Worm (Caenorhabditis elegans) whole organism, L2 larva: ENCODE data around the gene fig-1.

ENCODE experiments used
- R02D3.7 ChIP-seq: fragments of 150-350 bp; optimal IDR thresholded peaks from 2 replicates; lab custom pipeline; 2014; ENCODE audit warnings: missing biosample characterization, missing genetic modification characterization
- alr-1 ChIP-seq: fragments of 150-350 bp; optimal IDR thresholded peaks from 2 replicates; lab custom pipeline; 2014; ENCODE audit warnings: missing biosample characterization, missing genetic modification characterization
- ama-1 ChIP-seq: fragments of 150-350 bp; optimal IDR thresholded peaks from 2 replicates; lab custom pipeline; 2018; ENCODE audit warnings: inconsistent platforms
- ceh-16 ChIP-seq: fragments of 150-350 bp; optimal IDR thresholded peaks from 2 replicates; lab custom pipeline; 2014; ENCODE audit warnings: missing biosample characterization, missing genetic modification characterization
- ceh-82 ChIP-seq: fragments of 150-350 bp; optimal IDR thresholded peaks from 2 replicates; lab custom pipeline; 2014; ENCODE audit warnings: missing biosample characterization, missing genetic modification characterization
- egl-27 ChIP-seq: sonication (generic microtip); optimal IDR thresholded peaks from 3 replicates; lab custom pipeline; 2017; ENCODE audit warnings: missing biosample characterization, missing genetic modification reagents, missing genetic modification characterization
- lin-11 ChIP-seq: fragments of 150-350 bp; sonication (generic microtip); optimal IDR thresholded peaks from 2 replicates; lab custom pipeline; 2014; ENCODE audit warnings: missing biosample characterization, missing genetic modification characterization, inconsistent platforms, mixed read lengths
- lin-13 ChIP-seq: fragments of 150-350 bp; optimal IDR thresholded peaks from 2 replicates; lab custom pipeline; 2014; ENCODE audit warnings: missing biosample characterization, missing genetic modification reagents, missing genetic modification characterization
- lsy-2 ChIP-seq, 2 experiments: fragments of 150-350 bp in 1 of 2; sonication (generic microtip) in 1 of 2; optimal IDR thresholded peaks; 2 replicates each; lab custom pipeline; 2014 to 2017; ENCODE audit warnings: missing biosample characterization in 2 of 2, missing genetic modification characterization in 2 of 2
- nhr-10 ChIP-seq: sonication (generic microtip); optimal IDR thresholded peaks from 2 replicates; lab custom pipeline; 2017; ENCODE audit warnings: missing biosample characterization, missing genetic modification characterization
- nhr-11 ChIP-seq: fragments of 150-350 bp; optimal IDR thresholded peaks from 2 replicates; lab custom pipeline; 2014; ENCODE audit warnings: missing biosample characterization, missing genetic modification characterization
- sma-3 ChIP-seq: sonication (generic microtip); optimal IDR thresholded peaks from 2 replicates; lab custom pipeline; 2016; ENCODE audit warnings: missing genetic modification reagents, missing genetic modification characterization, missing compliant biosample characterization
- unc-39 ChIP-seq: fragments of 150-350 bp; optimal IDR thresholded peaks from 2 replicates; lab custom pipeline; 2014; ENCODE audit warnings: missing biosample characterization, missing genetic modification characterization
- unc-62 ChIP-seq: fragments of 150-350 bp; optimal IDR thresholded peaks from 2 replicates; lab custom pipeline; 2014; ENCODE audit warnings: missing biosample characterization, missing genetic modification reagents, missing genetic modification characterization

DNA sequence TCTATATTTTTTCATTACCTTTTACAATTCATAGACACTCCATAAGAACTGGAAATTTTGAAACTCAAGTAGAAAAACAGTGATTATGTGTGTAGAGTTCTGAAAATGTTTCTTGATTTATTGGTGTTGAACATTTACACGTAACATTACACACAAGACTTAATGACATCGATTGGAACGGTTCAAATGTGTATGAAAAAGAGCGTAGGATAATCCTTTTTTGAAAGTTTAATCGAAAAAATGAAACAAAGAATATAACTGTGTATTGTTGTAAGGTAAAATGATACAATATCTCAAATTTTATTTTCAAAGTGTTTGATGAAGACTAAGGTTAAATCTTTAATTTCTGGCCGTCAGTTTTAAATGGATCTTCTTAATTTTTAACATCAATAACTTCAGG is at the start of gene fig-1:
- no peak for TF ChIP-seq unc-62
- no peak for TF ChIP-seq ceh-82 (tag; lab: Kevin White, UChicago)
- no peak for TF ChIP-seq ama-1 (lab: Kevin White, UChicago)
- TF ChIP-seq lin-13 (GFP tag; lab: Kevin White, UChicago): no peak
- no peak for TF ChIP-seq sma-3 (GFP tag; lab: Kevin White, UChicago)
- TF ChIP-seq nhr-10 (tag; lab: Kevin White, UChicago): no peak
- no peak for TF ChIP-seq nhr-11 (tag; lab: Kevin White, UChicago)
- no peak for TF ChIP-seq ceh-16 (tag; lab: Kevin White, UChicago)
- no peak for TF ChIP-seq lin-11 (tag; lab: Kevin White, UChicago)
- no peak for TF ChIP-seq alr-1 (tag; lab: Kevin White, UChicago)
- no peak for TF ChIP-seq R02D3.7 (tag; lab: Kevin White, UChicago)
- TF ChIP-seq unc-39 (tag; lab: Kevin White, UChicago): no peak
- no peak for TF ChIP-seq egl-27
- no peak for TF ChIP-seq lsy-2 (tag; optimal IDR thresholded peaks at IDR 0.05; lab: Kevin White, UChicago)
